Fruit fly (Drosophila melanogaster) whole organism, embryonic: ENCODE measurements around the gene SREBP.

ENCODE experiments used
- Adf1 ChIP-seq: fragments of 200-800 bp; sonication (Bioruptor generic); IDR thresholded peaks from 2 replicates; pipeline ENCODE4 v1.3.6; 2022; ENCODE audit warnings: missing biosample characterization, missing genetic modification characterization
- B-H1 ChIP-seq: fragments of 200-800 bp; sonication (Bioruptor generic); IDR thresholded peaks from 3 replicates; pipeline ENCODE4 v1.3.6; 2022; ENCODE audit warnings: missing biosample characterization, missing genetic modification characterization
- BEAF-32 ChIP-seq: fragments of 200-800 bp; sonication (Bioruptor generic); optimal IDR thresholded peaks from 3 replicates; lab custom pipeline; 2017; ENCODE audit warnings: missing biosample characterization, missing genetic modification characterization, mild to moderate bottlenecking, moderate library complexity, missing genetic modification reagents
- Bteb2 ChIP-seq: fragments of 200-800 bp; sonication (Bioruptor generic); optimal IDR thresholded peaks from 2 replicates; lab custom pipeline; 2016; ENCODE audit warnings: missing biosample characterization, missing genetic modification characterization
- CG10366 ChIP-seq: fragments of 200-800 bp; sonication (Bioruptor generic); IDR thresholded peaks from 2 replicates; pipeline ENCODE4 v1.3.6; 2022; ENCODE audit warnings: missing biosample characterization, missing genetic modification characterization
- CG11085 ChIP-seq: fragments of 200-800 bp; sonication (Bioruptor generic); IDR thresholded peaks from 2 replicates; pipeline ENCODE4 v1.3.6; 2022; ENCODE audit warnings: missing biosample characterization, missing genetic modification characterization
- CG15269 ChIP-seq: fragments of 200-800 bp; sonication (Bioruptor generic); optimal IDR thresholded peaks from 2 replicates; lab custom pipeline; 2018; ENCODE audit warnings: missing biosample characterization, mild to moderate bottlenecking, missing genetic modification characterization, moderate library complexity
- CG17359 ChIP-seq: fragments of 200-800 bp; sonication (Bioruptor generic); optimal IDR thresholded peaks from 3 replicates; lab custom pipeline; 2018; ENCODE audit warnings: missing biosample characterization, mild to moderate bottlenecking, missing genetic modification characterization, moderate library complexity
- CG17612 ChIP-seq: fragments of 200-800 bp; sonication (Bioruptor generic); IDR thresholded peaks from 2 replicates; pipeline ENCODE4 v1.3.6; 2022; ENCODE audit warnings: missing biosample characterization, missing genetic modification characterization
- CG17802 ChIP-seq: fragments of 200-800 bp; sonication (Bioruptor generic); optimal IDR thresholded peaks from 2 replicates; lab custom pipeline; 2018; ENCODE audit warnings: missing biosample characterization, mild to moderate bottlenecking, missing genetic modification characterization, moderate library complexity
- CG18011 ChIP-seq: fragments of 200-800 bp; sonication (Bioruptor generic); optimal IDR thresholded peaks from 2 replicates; lab custom pipeline; 2017; ENCODE audit warnings: missing biosample characterization, missing genetic modification characterization, mild to moderate bottlenecking, moderate library complexity, missing genotype
- CG1832 ChIP-seq: fragments of 200-800 bp; sonication (Bioruptor generic); optimal IDR thresholded peaks from 2 replicates; lab custom pipeline; 2017; ENCODE audit warnings: missing biosample characterization, mild to moderate bottlenecking, missing genetic modification characterization, inconsistent platforms
- CG2129 ChIP-seq: fragments of 200-800 bp; sonication (Bioruptor generic); IDR thresholded peaks from 2 replicates; pipeline ENCODE4 v1.3.6; 2022; ENCODE audit warnings: missing biosample characterization, missing genetic modification characterization; ENCODE audit not compliant: partially characterized antibody
- CG30403 ChIP-seq: fragments of 200-800 bp; sonication (Bioruptor generic); optimal IDR thresholded peaks from 3 replicates; lab custom pipeline; 2016; ENCODE audit warnings: missing biosample characterization, missing genetic modification characterization
- CG3726 ChIP-seq: fragments of 200-800 bp; sonication (Bioruptor generic); IDR thresholded peaks from 3 replicates; pipeline ENCODE4, ENCODE4 v1.3.6; 2022; ENCODE audit warnings: missing biosample characterization, missing genetic modification characterization
- CG4424 ChIP-seq: fragments of 200-800 bp; sonication (Bioruptor generic); optimal IDR thresholded peaks from 3 replicates; lab custom pipeline; 2016; ENCODE audit warnings: missing biosample characterization, missing genetic modification characterization
- CG6254 ChIP-seq: fragments of 200-800 bp; sonication (Bioruptor generic); optimal IDR thresholded peaks from 3 replicates; lab custom pipeline; 2017; ENCODE audit warnings: mild to moderate bottlenecking, missing biosample characterization, missing genetic modification reagents, missing genetic modification characterization
- CG7987 ChIP-seq: fragments of 200-800 bp; sonication (Bioruptor generic); optimal IDR thresholded peaks from 2 replicates; lab custom pipeline; 2018; ENCODE audit warnings: missing biosample characterization, mild to moderate bottlenecking, missing genetic modification characterization, moderate library complexity
- CG8359 ChIP-seq: fragments of 200-800 bp; sonication (Bioruptor generic); optimal IDR thresholded peaks from 2 replicates; lab custom pipeline; 2017; ENCODE audit warnings: missing biosample characterization, mild to moderate bottlenecking, missing genetic modification characterization, borderline replicate concordance
- Hr39 ChIP-seq: fragments of >200 bp; optimal IDR thresholded peaks from 2 replicates; lab custom pipeline; 2017
- Hr78 ChIP-seq, 2 experiments: fragments of 200-800 bp in 1 of 2; fragments of >200 bp in 1 of 2; sonication (Bioruptor generic) in 1 of 2; optimal IDR thresholded peaks; 2 replicates each; lab custom pipeline; 2017 to 2019; ENCODE audit warnings: missing biosample characterization in 2 of 2, missing genetic modification characterization in 2 of 2, mild to moderate bottlenecking in 1 of 2, moderate library complexity in 1 of 2
- Kr ChIP-seq: fragments of 200-800 bp; sonication (Bioruptor generic); optimal IDR thresholded peaks from 2 replicates; lab custom pipeline; 2017; ENCODE audit warnings: missing biosample characterization, mild to moderate bottlenecking, missing genetic modification characterization
- Max ChIP-seq: fragments of 200-800 bp; sonication (Bioruptor generic); optimal IDR thresholded peaks from 2 replicates; lab custom pipeline; 2016; ENCODE audit warnings: missing biosample characterization, mild to moderate bottlenecking, missing genetic modification characterization
- NfI ChIP-seq: fragments of 200-800 bp; sonication (Bioruptor generic); optimal IDR thresholded peaks from 3 replicates; lab custom pipeline; 2018; ENCODE audit warnings: missing biosample characterization, mild to moderate bottlenecking, missing genetic modification characterization, moderate library complexity
- Oli ChIP-seq: fragments of 200-800 bp; sonication (Bioruptor generic); optimal IDR thresholded peaks from 2 replicates; lab custom pipeline; 2018; ENCODE audit warnings: missing biosample characterization, mild to moderate bottlenecking, missing genetic modification characterization, moderate library complexity
- Six4 ChIP-seq: fragments of 200-800 bp; sonication (Bioruptor generic); optimal IDR thresholded peaks from 2 replicates; lab custom pipeline; 2016; ENCODE audit warnings: missing biosample characterization, missing genetic modification characterization
- Sox100B ChIP-seq: fragments of 200-800 bp; sonication (Bioruptor generic); optimal IDR thresholded peaks from 3 replicates; lab custom pipeline; 2018; ENCODE audit warnings: missing biosample characterization, mild to moderate bottlenecking, missing genetic modification characterization
- ac ChIP-seq: fragments of 200-800 bp; sonication (Bioruptor generic); optimal IDR thresholded peaks from 3 replicates; lab custom pipeline; 2017; ENCODE audit warnings: missing biosample characterization, mild to moderate bottlenecking, missing genetic modification characterization
- ara ChIP-seq: fragments of 200-800 bp; sonication (Bioruptor generic); IDR thresholded peaks from 2 replicates; pipeline ENCODE4 v1.3.6; 2022; ENCODE audit warnings: missing biosample characterization, missing genetic modification characterization
- ato ChIP-seq: fragments of 200-800 bp; sonication (Bioruptor generic); IDR thresholded peaks from 2 replicates; pipeline ENCODE4 v1.3.6; 2022; ENCODE audit warnings: missing biosample characterization, missing genetic modification characterization; ENCODE audit not compliant: partially characterized antibody
- ci ChIP-seq: fragments of 200-800 bp; sonication (Bioruptor generic); IDR thresholded peaks from 3 replicates; pipeline ENCODE4 v1.3.6; 2022; ENCODE audit warnings: missing biosample characterization, missing genetic modification characterization
- disco-r ChIP-seq: fragments of 200-800 bp; sonication (Bioruptor generic); optimal IDR thresholded peaks from 2 replicates; lab custom pipeline; 2016; ENCODE audit warnings: missing biosample characterization, missing genetic modification characterization
- dysf ChIP-seq: fragments of 200-800 bp; sonication (Bioruptor generic); IDR thresholded peaks from 3 replicates; pipeline ENCODE4 v1.3.6; 2022; ENCODE audit warnings: missing biosample characterization, missing genetic modification characterization
- eyg ChIP-seq: fragments of 200-800 bp; sonication (Bioruptor generic); optimal IDR thresholded peaks from 3 replicates; lab custom pipeline; 2016; ENCODE audit warnings: missing biosample characterization, missing genetic modification characterization
- fd102C ChIP-seq: fragments of 200-800 bp; sonication (Bioruptor generic); optimal IDR thresholded peaks from 2 replicates; lab custom pipeline; 2018; ENCODE audit warnings: missing biosample characterization, mild to moderate bottlenecking, missing genetic modification characterization, moderate library complexity
- gcm2 ChIP-seq: fragments of 200-800 bp; sonication (Bioruptor generic); optimal IDR thresholded peaks from 2 replicates; lab custom pipeline; 2016; ENCODE audit warnings: missing biosample characterization, missing genetic modification characterization
- gem ChIP-seq: fragments of 200-800 bp; sonication (Bioruptor generic); optimal IDR thresholded peaks from 2 replicates; lab custom pipeline; 2019; ENCODE audit warnings: missing biosample characterization, mild to moderate bottlenecking, missing genetic modification characterization, moderate library complexity
- gfzf ChIP-seq: fragments of 200-800 bp; sonication (Bioruptor generic); optimal IDR thresholded peaks from 2 replicates; lab custom pipeline; 2016; ENCODE audit warnings: missing biosample characterization, mild to moderate bottlenecking, missing genetic modification characterization, moderate library complexity
- grn ChIP-seq: fragments of 200-800 bp; sonication (Bioruptor generic); optimal IDR thresholded peaks from 3 replicates; lab custom pipeline; 2017; ENCODE audit warnings: missing biosample characterization, missing genetic modification characterization
- gsb ChIP-seq: fragments of 200-800 bp; sonication (Bioruptor generic); IDR thresholded peaks from 2 replicates; pipeline ENCODE4 v1.3.6; 2022; ENCODE audit warnings: missing biosample characterization, missing genetic modification characterization
- her ChIP-seq: fragments of 200-800 bp; sonication (Bioruptor generic); optimal IDR thresholded peaks from 2 replicates; lab custom pipeline; 2016; ENCODE audit warnings: missing biosample characterization, missing genetic modification characterization
- kni ChIP-seq: fragments of 200-800 bp; sonication (Bioruptor generic); optimal IDR thresholded peaks from 3 replicates; lab custom pipeline; 2017; ENCODE audit warnings: mild to moderate bottlenecking, missing biosample characterization, missing genetic modification reagents, missing genetic modification characterization
- knrl ChIP-seq: fragments of 200-800 bp; sonication (Bioruptor generic); IDR thresholded peaks from 3 replicates; pipeline ENCODE4 v1.3.6; 2022; ENCODE audit warnings: missing biosample characterization, missing genetic modification characterization; ENCODE audit not compliant: partially characterized antibody
- odd ChIP-seq: fragments of 200-800 bp; sonication (Bioruptor generic); optimal IDR thresholded peaks from 2 replicates; lab custom pipeline; 2017; ENCODE audit warnings: missing biosample characterization, mild to moderate bottlenecking, missing genetic modification characterization
- repo ChIP-seq: fragments of 200-800 bp; sonication (Bioruptor generic); optimal IDR thresholded peaks from 2 replicates; lab custom pipeline; 2016; ENCODE audit warnings: missing biosample characterization, missing genetic modification characterization
- ssp ChIP-seq: fragments of 200-800 bp; sonication (Bioruptor generic); IDR thresholded peaks from 2 replicates; pipeline ENCODE4 v1.3.6; 2022; ENCODE audit warnings: missing biosample characterization, missing genetic modification characterization
- sug ChIP-seq: fragments of 200-800 bp; optimal IDR thresholded peaks from 2 replicates; lab custom pipeline; 2019; ENCODE audit warnings: missing biosample characterization, mild to moderate bottlenecking, missing genetic modification characterization, moderate library complexity
- tna ChIP-seq: fragments of 200-800 bp; sonication (Bioruptor generic); IDR thresholded peaks from 2 replicates; pipeline ENCODE4 v1.3.6; 2022; ENCODE audit warnings: missing biosample characterization, missing genetic modification characterization; ENCODE audit not compliant: partially characterized antibody
- usp ChIP-seq: fragments of >200 bp; optimal IDR thresholded peaks from 2 replicates; lab custom pipeline; 2017; ENCODE audit warnings: missing biosample characterization, missing genetic modification characterization

The SREBP gene

dm6 chr3L:19794203-19794802 lies 568 bp downstream of the SREBP start (continued):
- peak; percentile 44; the same call in 1 of the 2 replicates for TF ChIP-seq ato
- no peak for TF ChIP-seq Hr39 (lab: Kevin White, UChicago)
- peak; percentile 80; the same call in 1 of the 2 replicates for TF ChIP-seq gsb
- TF ChIP-seq knrl (GFP tag; lab: Robert Waterston, UW) = no peak
- TF ChIP-seq sug (tag; lab: Kevin White, UChicago) = peak; percentile 89
- peak; percentile 90 for TF ChIP-seq Oli
- TF ChIP-seq CG15269 = peak; percentile 91
- peak; percentile 87 for TF ChIP-seq NfI (GFP tag; lab: Kevin White, UChicago)
- TF ChIP-seq ara (GFP tag; lab: Robert Waterston, UW) = peak; percentile 54; the same call in 1 of the 2 replicates
- TF ChIP-seq CG11085 = 0 out of 2 replicates have a peak, but pooled peaks have one; percentile 31
- no peak for TF ChIP-seq gfzf
- peak; percentile 86 for TF ChIP-seq CG4424 (GFP tag; lab: Kevin White, UChicago)
- peak; percentile 40 for TF ChIP-seq CG7987 (GFP tag; lab: Kevin White, UChicago)
- peak; percentile 36 for TF ChIP-seq CG8359 (GFP tag; lab: Kevin White, UChicago)
- peak; percentile 85 for TF ChIP-seq ci (GFP tag; lab: Robert Waterston, UW)
- TF ChIP-seq CG18011 (GFP tag; lab: Kevin White, UChicago) = peak; percentile 74
- TF ChIP-seq ssp (GFP tag; lab: Robert Waterston, UW) = peak; percentile 49
- TF ChIP-seq Kr = no peak
- TF ChIP-seq disco-r = peak; percentile 58
- 0 out of 2 replicates have a peak, but pooled peaks have one; percentile 13 for TF ChIP-seq CG2129 (GFP tag; lab: Robert Waterston, UW)
- TF ChIP-seq Sox100B = peak; percentile 94
- TF ChIP-seq Max (GFP tag; lab: Kevin White, UChicago) = peak; percentile 83
- peak; percentile 81; the same call in 2 of the 3 replicates for TF ChIP-seq dysf (GFP tag; lab: Robert Waterston, UW)
- no peak for TF ChIP-seq CG3726 (GFP tag; lab: Robert Waterston, UW)
- peak; percentile 73 for TF ChIP-seq her (GFP tag; lab: Kevin White, UChicago)
- peak; percentile 93 for TF ChIP-seq odd (GFP tag; lab: Kevin White, UChicago)
- TF ChIP-seq Hr78 (GFP tag; optimal IDR thresholded peaks at IDR 0.05; lab: Kevin White, UChicago) = no peak
- TF ChIP-seq CG17612 (GFP tag; lab: Robert Waterston, UW) = no peak
- peak; percentile 5 for TF ChIP-seq kni (GFP tag; lab: Kevin White, UChicago)
- no peak for TF ChIP-seq fd102C (GFP tag; lab: Kevin White, UChicago)
- peak; percentile 55 for TF ChIP-seq eyg (GFP tag; lab: Kevin White, UChicago)
- peak; percentile 79 for TF ChIP-seq Six4 (GFP tag; lab: Kevin White, UChicago)
- TF ChIP-seq CG17802 (tag; lab: Kevin White, UChicago) = peak; percentile 44
- peak; percentile 18; the same call in 1 of the 2 replicates for TF ChIP-seq tna (GFP tag; lab: Robert Waterston, UW)
- TF ChIP-seq grn (GFP tag; lab: Kevin White, UChicago) = peak; percentile 57
- peak; percentile 37 for TF ChIP-seq CG10366 (GFP tag; lab: Robert Waterston, UW)
- TF ChIP-seq Bteb2 (GFP tag; lab: Kevin White, UChicago) = peak; percentile 74
- TF ChIP-seq usp = no peak
- peak; percentile 79 for TF ChIP-seq CG17359
- peak; percentile 23 for TF ChIP-seq gcm2 (GFP tag; lab: Kevin White, UChicago)
- TF ChIP-seq repo (GFP tag; lab: Kevin White, UChicago) = peak; percentile 69
- no peak for TF ChIP-seq CG1832
- no peak for TF ChIP-seq BEAF-32 (GFP tag; lab: Kevin White, UChicago)
- peak; percentile 57; the same call in 2 of the 3 replicates for TF ChIP-seq B-H1 (GFP tag; lab: Robert Waterston, UW)
- TF ChIP-seq gem (tag; lab: Kevin White, UChicago) = peak; percentile 91
- peak; percentile 56 for TF ChIP-seq Adf1 (GFP tag; lab: Robert Waterston, UW)
- peak; percentile 78 for TF ChIP-seq CG6254 (GFP tag; lab: Kevin White, UChicago)
- TF ChIP-seq ac (GFP tag; lab: Kevin White, UChicago) = peak; percentile 22
- TF ChIP-seq CG30403 (GFP tag; lab: Kevin White, UChicago) = peak; percentile 88
